Fruit fly (Drosophila melanogaster) whole organism, embryonic: ENCODE results near the gene MFS18.
A peak's percentile ranks its signal among the peaks of the same experiment; 100 is the strongest.

Source experiments
- Aef1 ChIP-seq: fragments of 200-800 bp; sonication (Bioruptor generic); IDR thresholded peaks from 3 replicates; pipeline ENCODE4 v1.3.6; 2022; ENCODE audit warnings: missing biosample characterization, missing genetic modification characterization
- Atf3 ChIP-seq: fragments of 200-800 bp; sonication (Bioruptor generic); optimal IDR thresholded peaks from 3 replicates; lab custom pipeline; 2016; ENCODE audit warnings: missing biosample characterization, missing genetic modification characterization
- CG11723 ChIP-seq: fragments of 200-800 bp; sonication (Bioruptor generic); optimal IDR thresholded peaks from 2 replicates; lab custom pipeline; 2017; ENCODE audit warnings: missing biosample characterization, mild to moderate bottlenecking, missing genetic modification characterization
- CG12071 ChIP-seq: fragments of 200-800 bp; sonication (Bioruptor generic); optimal IDR thresholded peaks from 3 replicates; lab custom pipeline; 2018; ENCODE audit warnings: missing biosample characterization, mild to moderate bottlenecking, missing genetic modification characterization
- CG12104 ChIP-seq: fragments of 200-800 bp; sonication (Bioruptor generic); optimal IDR thresholded peaks from 3 replicates; lab custom pipeline; 2016; ENCODE audit warnings: missing biosample characterization, missing genetic modification characterization
- CG12744 ChIP-seq: fragments of 200-800 bp; sonication (Bioruptor generic); optimal IDR thresholded peaks from 2 replicates; lab custom pipeline; 2016; ENCODE audit warnings: missing biosample characterization, missing genetic modification characterization
- CG14441 ChIP-seq: fragments of 200-800 bp; sonication (Bioruptor generic); IDR thresholded peaks from 2 replicates; pipeline ENCODE4 v1.3.6; 2022; ENCODE audit warnings: missing biosample characterization, missing genetic modification characterization
- CG14667 ChIP-seq: fragments of 200-800 bp; sonication (Bioruptor generic); IDR thresholded peaks from 2 replicates; pipeline ENCODE4 v1.3.6; 2022; ENCODE audit warnings: missing biosample characterization, missing genetic modification characterization
- CG1529 ChIP-seq: fragments of 200-800 bp; sonication (Bioruptor generic); optimal IDR thresholded peaks from 3 replicates; lab custom pipeline; 2018; ENCODE audit warnings: missing biosample characterization, missing genetic modification characterization
- CG15514 ChIP-seq: fragments of 200-800 bp; sonication (Bioruptor generic); optimal IDR thresholded peaks from 3 replicates; lab custom pipeline; 2017; ENCODE audit warnings: missing biosample characterization, missing genetic modification characterization, mild to moderate bottlenecking, moderate library complexity, missing genetic modification reagents
- CG17361 ChIP-seq: fragments of 200-800 bp; sonication (Bioruptor generic); IDR thresholded peaks from 3 replicates; pipeline ENCODE4 v1.3.6; 2022; ENCODE audit warnings: missing biosample characterization, missing genetic modification characterization
- CG2129 ChIP-seq: fragments of 200-800 bp; sonication (Bioruptor generic); IDR thresholded peaks from 2 replicates; pipeline ENCODE4 v1.3.6; 2022; ENCODE audit warnings: missing biosample characterization, missing genetic modification characterization; ENCODE audit not compliant: partially characterized antibody
- CG3065 ChIP-seq: fragments of 200-800 bp; sonication (Bioruptor generic); optimal IDR thresholded peaks from 2 replicates; lab custom pipeline; 2016; ENCODE audit warnings: missing biosample characterization, missing genetic modification characterization
- CG34422 ChIP-seq: fragments of 200-800 bp; sonication (Bioruptor generic); IDR thresholded peaks from 3 replicates; pipeline ENCODE4 v1.3.6; 2022; ENCODE audit warnings: missing biosample characterization, missing genetic modification characterization
- CG42726 ChIP-seq: fragments of 200-800 bp; sonication (Bioruptor generic); IDR thresholded peaks from 2 replicates; pipeline ENCODE4 v1.3.6; 2022; ENCODE audit warnings: missing biosample characterization, missing genetic modification characterization; ENCODE audit not compliant: partially characterized antibody
- CG4404 ChIP-seq: fragments of 200-800 bp; sonication (Bioruptor generic); IDR thresholded peaks from 2 replicates; pipeline ENCODE4 v1.3.6; 2022; ENCODE audit warnings: missing biosample characterization, missing genetic modification characterization
- CG6791 ChIP-seq: fragments of 200-800 bp; sonication (Bioruptor generic); IDR thresholded peaks from 3 replicates; pipeline ENCODE4 v1.3.6; 2022; ENCODE audit warnings: missing biosample characterization, missing genetic modification characterization; ENCODE audit not compliant: partially characterized antibody
- CG7928 ChIP-seq: fragments of 200-800 bp; sonication (Bioruptor generic); optimal IDR thresholded peaks from 2 replicates; lab custom pipeline; 2017; ENCODE audit warnings: missing biosample characterization, mild to moderate bottlenecking, missing genetic modification characterization
- CG8359 ChIP-seq: fragments of 200-800 bp; sonication (Bioruptor generic); optimal IDR thresholded peaks from 2 replicates; lab custom pipeline; 2017; ENCODE audit warnings: missing biosample characterization, mild to moderate bottlenecking, missing genetic modification characterization, borderline replicate concordance
- CG9609 ChIP-seq: fragments of 200-800 bp; sonication (Bioruptor generic); optimal IDR thresholded peaks from 3 replicates; lab custom pipeline; 2016; ENCODE audit warnings: missing biosample characterization, missing genetic modification characterization
- CHES-1-like ChIP-seq: fragments of 200-800 bp; sonication (Bioruptor generic); optimal IDR thresholded peaks from 2 replicates; lab custom pipeline; 2016; ENCODE audit warnings: missing biosample characterization, missing genetic modification characterization
- D ChIP-seq, 2 experiments: fragments of 200-800 bp in 1 of 2; fragments of >200 bp in 1 of 2; sonication (Bioruptor generic) in 1 of 2; optimal IDR thresholded peaks; 2 replicates in 1 of 2; 3 replicates in 1 of 2; lab custom pipeline; 2017; ENCODE audit warnings: mild to moderate bottlenecking in 1 of 2, missing biosample characterization in 1 of 2, missing genetic modification characterization in 1 of 2, missing genetic modification reagents in 1 of 2
- Dip2 ChIP-seq: fragments of 200-800 bp; sonication (Bioruptor generic); IDR thresholded peaks from 2 replicates; pipeline ENCODE4 v1.3.6; 2022; ENCODE audit warnings: missing biosample characterization, missing genetic modification characterization
- Doc3 ChIP-seq: fragments of 200-800 bp; sonication (Bioruptor generic); IDR thresholded peaks from 3 replicates; pipeline ENCODE4 v1.3.6; 2022; ENCODE audit warnings: missing biosample characterization, missing genetic modification characterization; ENCODE audit not compliant: partially characterized antibody
- Elba2 ChIP-seq: fragments of 200-800 bp; sonication (Bioruptor generic); optimal IDR thresholded peaks from 3 replicates; lab custom pipeline; 2016; ENCODE audit warnings: missing biosample characterization, missing genetic modification characterization
- Ets97D ChIP-seq: fragments of 200-800 bp; sonication (Bioruptor generic); optimal IDR thresholded peaks from 3 replicates; lab custom pipeline; 2016; ENCODE audit warnings: missing biosample characterization, missing genetic modification characterization
- Fer1 ChIP-seq: fragments of 200-800 bp; sonication (Bioruptor generic); optimal IDR thresholded peaks from 2 replicates; lab custom pipeline; 2017; ENCODE audit warnings: missing biosample characterization, mild to moderate bottlenecking, missing genetic modification characterization
- Fer3 ChIP-seq: fragments of 200-800 bp; sonication (Bioruptor generic); optimal IDR thresholded peaks from 2 replicates; lab custom pipeline; 2018; ENCODE audit warnings: missing biosample characterization, mild to moderate bottlenecking, missing genetic modification characterization, moderate library complexity
- Gsc ChIP-seq: fragments of 200-800 bp; sonication (Bioruptor generic); IDR thresholded peaks from 2 replicates; pipeline ENCODE4 v1.3.6; 2022; ENCODE audit warnings: missing biosample characterization, missing genetic modification characterization
- Hey ChIP-seq: fragments of 200-800 bp; sonication (Bioruptor generic); optimal IDR thresholded peaks from 3 replicates; lab custom pipeline; 2018; ENCODE audit warnings: missing biosample characterization, mild to moderate bottlenecking, missing genetic modification characterization
- NC2α ChIP-seq: fragments of 200-800 bp; sonication (Bioruptor generic); optimal IDR thresholded peaks from 2 replicates; lab custom pipeline; 2016; ENCODE audit warnings: missing biosample characterization, missing genetic modification characterization
- ab ChIP-seq: fragments of 200-800 bp; sonication (Bioruptor generic); optimal IDR thresholded peaks from 2 replicates; lab custom pipeline; 2016; ENCODE audit warnings: missing biosample characterization, missing genetic modification characterization
- ac ChIP-seq: fragments of 200-800 bp; sonication (Bioruptor generic); optimal IDR thresholded peaks from 3 replicates; lab custom pipeline; 2017; ENCODE audit warnings: missing biosample characterization, mild to moderate bottlenecking, missing genetic modification characterization
- caup ChIP-seq: fragments of 200-800 bp; sonication (Bioruptor generic); optimal IDR thresholded peaks from 3 replicates; lab custom pipeline; 2017; ENCODE audit warnings: missing biosample characterization, mild to moderate bottlenecking, missing genetic modification characterization, moderate library complexity; ENCODE audit not compliant: severe bottlenecking
- danr ChIP-seq: fragments of 200-800 bp; sonication (Bioruptor generic); IDR thresholded peaks from 2 replicates; pipeline ENCODE4 v1.3.6; 2022; ENCODE audit warnings: missing biosample characterization, missing genetic modification characterization
- exex ChIP-seq: fragments of 200-800 bp; sonication (Bioruptor generic); optimal IDR thresholded peaks from 4 replicates; lab custom pipeline; 2018; ENCODE audit warnings: missing biosample characterization, mild to moderate bottlenecking, missing genetic modification characterization, moderate library complexity
- gro ChIP-seq: fragments of 200-800 bp; sonication (Bioruptor generic); optimal IDR thresholded peaks from 2 replicates; lab custom pipeline; 2016; ENCODE audit warnings: missing biosample characterization, missing genetic modification characterization
- hb ChIP-seq: fragments of 200-800 bp; sonication (Bioruptor generic); IDR thresholded peaks from 3 replicates; pipeline ENCODE4 v1.3.6; 2022; ENCODE audit warnings: missing biosample characterization, missing genetic modification characterization; ENCODE audit not compliant: partially characterized antibody
- mam ChIP-seq: fragments of 200-800 bp; sonication (Bioruptor generic); optimal IDR thresholded peaks from 3 replicates; lab custom pipeline; 2016; ENCODE audit warnings: missing biosample characterization, missing genetic modification characterization
- nom ChIP-seq: fragments of 200-800 bp; sonication (Bioruptor generic); optimal IDR thresholded peaks from 2 replicates; lab custom pipeline; 2017; ENCODE audit warnings: missing biosample characterization, missing genetic modification characterization, mild to moderate bottlenecking, moderate library complexity, missing genetic modification reagents
- run ChIP-seq: fragments of 200-800 bp; sonication (Bioruptor generic); optimal IDR thresholded peaks from 3 replicates; lab custom pipeline; 2018; ENCODE audit warnings: missing biosample characterization, mild to moderate bottlenecking, missing genetic modification characterization
- sima ChIP-seq: fragments of 200-800 bp; sonication (Bioruptor generic); optimal IDR thresholded peaks from 2 replicates; lab custom pipeline; 2016; ENCODE audit warnings: missing biosample characterization, missing genetic modification characterization
- tll ChIP-seq, 2 experiments: fragments of 200-800 bp in 1 of 2; fragments of >200 bp in 1 of 2; sonication (Bioruptor generic) in 1 of 2; optimal IDR thresholded peaks; 2 replicates each; lab custom pipeline; 2017 to 2019; ENCODE audit warnings: missing biosample characterization in 2 of 2, missing genetic modification characterization in 2 of 2, mild to moderate bottlenecking in 1 of 2, moderate library complexity in 1 of 2
- ttk ChIP-seq: fragments of 200-800 bp; sonication (Bioruptor generic); IDR thresholded peaks from 2 replicates; pipeline ENCODE4 v2.1.2; 2022; ENCODE audit warnings: missing biosample characterization, missing genetic modification characterization
- vfl ChIP-seq: fragments of 200-800 bp; sonication (Bioruptor generic); optimal IDR thresholded peaks from 2 replicates; lab custom pipeline; 2016; ENCODE audit warnings: missing biosample characterization, missing genetic modification characterization
- wek ChIP-seq: fragments of 200-800 bp; sonication (Bioruptor generic); optimal IDR thresholded peaks from 3 replicates; lab custom pipeline; 2018; ENCODE audit warnings: missing biosample characterization, mild to moderate bottlenecking, missing genetic modification characterization, moderate library complexity
- zfh1 ChIP-seq: fragments of 200-800 bp; sonication (Bioruptor generic); IDR thresholded peaks from 3 replicates; pipeline ENCODE4 v1.3.6; 2022; ENCODE audit warnings: missing biosample characterization, missing genetic modification characterization

Gene MFS18

dm6 chr2L:4440881-4441737, 7.3 kb downstream of the MFS18 start, which contains the start of gene CG15431 (continued):
- peak; percentile 21 for TF ChIP-seq vfl (GFP tag; lab: Kevin White, UChicago)
- no peak for TF ChIP-seq Ets97D
- no peak for TF ChIP-seq Hey
- no peak for TF ChIP-seq CG1529 (GFP tag; lab: Kevin White, UChicago)
- no peak for TF ChIP-seq hb (GFP tag; lab: Robert Waterston, UW)
- TF ChIP-seq nom (GFP tag; lab: Kevin White, UChicago), result no peak
- peak; percentile 57 for TF ChIP-seq ttk (GFP tag; lab: Robert Waterston, UW)
- peak; percentile 42 for TF ChIP-seq gro (GFP tag; lab: Kevin White, UChicago)
- 0 out of 3 replicates have a peak, but pooled peaks have one; percentile 47 for TF ChIP-seq CG34422 (GFP tag; lab: Robert Waterston, UW)
- TF ChIP-seq CG11723 (GFP tag; lab: Kevin White, UChicago), result peak; percentile 53
- no peak for TF ChIP-seq Elba2 (GFP tag; lab: Kevin White, UChicago)
- TF ChIP-seq Gsc, result no peak
- no peak for TF ChIP-seq CG6791 (GFP tag; lab: Robert Waterston, UW)
- peak; percentile 46; the same call in 2 of the 3 replicates for TF ChIP-seq Aef1 (GFP tag; lab: Robert Waterston, UW)
- peak; percentile 29 for TF ChIP-seq CG12104 (GFP tag; lab: Kevin White, UChicago)
- TF ChIP-seq ac, result no peak
- no peak for TF ChIP-seq danr
- TF ChIP-seq CG14441, result peak; percentile 60
- TF ChIP-seq mam (GFP tag; lab: Kevin White, UChicago), result peak; percentile 44
- peak; percentile 67 for TF ChIP-seq Fer1 (GFP tag; lab: Kevin White, UChicago)
- TF ChIP-seq CG14667 (GFP tag; lab: Robert Waterston, UW), result 0 out of 2 replicates have a peak, but pooled peaks have one; percentile 8
- peak; percentile 17 for TF ChIP-seq run (tag; lab: Kevin White, UChicago)
- TF ChIP-seq CG4404 (GFP tag; lab: Robert Waterston, UW), result peak; percentile 25; the same call in 1 of the 2 replicates
- TF ChIP-seq CHES-1-like, result no peak
- peak; percentile 69 for TF ChIP-seq CG15514 (GFP tag; lab: Kevin White, UChicago)
- peak; percentile 70 for TF ChIP-seq caup
- no peak for TF ChIP-seq wek (GFP tag; lab: Kevin White, UChicago)
- TF ChIP-seq Dip2 (GFP tag; lab: Robert Waterston, UW), result no peak
- no peak for TF ChIP-seq CG9609
- no peak for TF ChIP-seq CG3065 (GFP tag; lab: Kevin White, UChicago)
- TF ChIP-seq exex (tag; lab: Kevin White, UChicago), result no peak
- TF ChIP-seq D (optimal IDR thresholded peaks at IDR 0.05; lab: Kevin White, UChicago), result no peak
- TF ChIP-seq D (GFP tag; optimal IDR thresholded peaks at IDR 0.05; lab: Kevin White, UChicago), result no peak
- TF ChIP-seq Doc3 (GFP tag; lab: Robert Waterston, UW), result no peak
- TF ChIP-seq CG17361, result no peak
- no peak for TF ChIP-seq CG7928 (GFP tag; lab: Kevin White, UChicago)
- TF ChIP-seq zfh1 (GFP tag; lab: Robert Waterston, UW), result peak; percentile 40; the same call in 1 of the 3 replicates
- TF ChIP-seq CG8359, result no peak
- TF ChIP-seq CG2129, result no peak
- TF ChIP-seq Atf3 (GFP tag; lab: Kevin White, UChicago), result no peak
- no peak for TF ChIP-seq sima (GFP tag; lab: Kevin White, UChicago)
- no peak for TF ChIP-seq ab (GFP tag; lab: Kevin White, UChicago)
- TF ChIP-seq CG12071 (GFP tag; lab: Kevin White, UChicago), result peak; percentile 43
- TF ChIP-seq tll (GFP tag; optimal IDR thresholded peaks at IDR 0.05; lab: Kevin White, UChicago), result no peak
- peak; percentile 59 for TF ChIP-seq Fer3 (tag; lab: Kevin White, UChicago)
- TF ChIP-seq CG42726 (GFP tag; lab: Robert Waterston, UW), result 0 out of 2 replicates have a peak, but pooled peaks have one; percentile 15
- TF ChIP-seq CG12744, result peak; percentile 25
- no peak for TF ChIP-seq NC2α (GFP tag; lab: Kevin White, UChicago)
